Worm (Caenorhabditis elegans) whole organism, L4 larva: ENCODE results near the gene spon-1.
A peak's percentile ranks its signal among the peaks of the same experiment; 100 is the strongest.

ENCODE experiments used
- ama-1 ChIP-seq: fragments of 150-350 bp; optimal IDR thresholded peaks from 2 replicates; lab custom pipeline; 2014; ENCODE audit warnings: inconsistent platforms, mixed read lengths
- daf-16 ChIP-seq, 3 experiments: sonication (generic microtip); optimal IDR thresholded peaks; 2 replicates each; lab custom pipeline; 2016 to 2017; ENCODE audit warnings: missing genetic modification characterization in 3 of 3, missing genetic modification reagents in 3 of 3, mild to moderate bottlenecking in 2 of 3, missing compliant biosample characterization in 2 of 3, missing biosample characterization in 1 of 3, moderate library complexity in 1 of 3
- fos-1 ChIP-seq: fragments of 150-350 bp; optimal IDR thresholded peaks from 2 replicates; lab custom pipeline; 2014; ENCODE audit warnings: missing biosample characterization, missing genetic modification characterization
- nhr-237 ChIP-seq: sonication (generic microtip); optimal IDR thresholded peaks from 2 replicates; lab custom pipeline; 2017; ENCODE audit warnings: missing biosample characterization, missing genetic modification characterization

DNA sequence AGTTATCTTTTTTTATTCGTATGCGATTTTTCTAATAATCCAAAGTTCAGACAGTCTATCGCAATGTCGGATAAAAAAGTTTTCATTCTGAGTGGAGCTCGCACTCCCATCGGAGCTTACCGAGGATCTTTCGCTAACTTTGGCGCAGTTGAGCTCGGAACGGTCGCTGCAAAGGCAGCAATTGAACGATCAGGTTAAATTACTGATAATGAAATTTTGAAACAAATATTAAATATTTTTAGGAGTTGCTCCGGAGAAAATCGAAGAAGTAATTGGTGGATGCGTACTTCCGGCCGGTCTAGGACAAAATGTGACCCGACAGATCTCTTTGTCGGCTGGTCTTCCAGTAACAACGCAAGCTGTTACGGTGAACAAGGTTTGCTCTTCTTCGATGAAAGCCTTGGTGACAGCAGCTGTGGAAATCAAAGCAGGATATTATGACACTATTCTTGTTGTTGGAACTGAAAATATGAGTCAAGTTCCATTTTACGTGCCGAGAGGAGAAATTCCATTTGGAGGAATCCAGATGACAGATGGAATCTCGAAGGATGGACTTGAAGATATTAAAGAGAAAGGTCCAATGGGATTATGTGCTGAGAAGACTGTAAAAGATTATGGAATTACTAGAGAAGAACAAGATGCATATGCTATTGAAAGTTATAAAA, 40.7 kb upstream of the spon-1 start, which contains the start of gene T02G5.7:
- TF ChIP-seq nhr-237 (tag; lab: Kevin White, UChicago) (no peak), fos-1 (tag; lab: Kevin White, UChicago) (no peak), daf-16 (GFP tag; optimal IDR thresholded peaks at IDR 0.05; lab: Kevin White, UChicago) (peak in 1 of 2 experiments; percentile 39), daf-16 (tag; optimal IDR thresholded peaks at IDR 0.05; lab: Kevin White, UChicago) (no peak), ama-1 (lab: Kevin White, UChicago) (no peak)
